Fruit fly (Drosophila melanogaster): Measurements from ENCODE around the gene Asciz.

The Asciz gene

DNA sequence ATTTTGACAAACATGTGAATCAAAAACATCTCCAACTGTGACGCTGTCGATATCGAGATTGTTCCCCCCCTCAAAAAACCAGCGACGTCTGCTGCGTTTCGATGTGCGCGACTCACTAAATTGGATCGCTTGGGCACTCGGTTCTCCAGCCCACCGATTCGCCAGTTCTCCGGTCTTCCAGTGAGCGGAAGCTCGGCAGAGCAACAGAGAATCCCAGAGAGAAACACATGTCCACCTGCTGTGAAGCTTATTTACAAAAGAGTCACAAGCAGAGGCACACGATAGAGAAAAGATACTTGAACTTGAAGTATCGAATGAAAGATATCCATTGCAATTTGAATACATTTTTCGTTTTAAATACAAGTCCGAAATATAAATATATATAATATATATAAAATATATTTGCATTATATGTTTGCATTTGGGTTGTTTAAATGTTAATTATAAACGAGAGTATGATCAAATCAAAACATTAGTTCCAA is 31.9 kb downstream of the Asciz start (continued):
- TF ChIP-seq CG1832 (GFP tag; optimal IDR thresholded peaks at IDR 0.05) (no peak), CG12155 (GFP tag; optimal IDR thresholded peaks at IDR 0.05) (no peak), tx (GFP tag; optimal IDR thresholded peaks at IDR 0.05) (no peak), CG4730 (GFP tag; IDR thresholded peaks at IDR 0.05) (no peak), CG10321 (GFP tag; IDR thresholded peaks at IDR 0.05) (no peak), CG14667 (GFP tag; IDR thresholded peaks at IDR 0.05) (no peak), ftz-f1 (GFP tag; optimal IDR thresholded peaks at IDR 0.05) (no peak), CG31224 (GFP tag; IDR thresholded peaks at IDR 0.05) (no peak), trh (GFP tag; optimal IDR thresholded peaks at IDR 0.05) (no peak), CG15601 (tag; optimal IDR thresholded peaks at IDR 0.05) (no peak), ATbp (GFP tag; optimal IDR thresholded peaks at IDR 0.05) (no peak), Pdp1 (GFP tag; optimal IDR thresholded peaks at IDR 0.05) (no peak), CG1647 (GFP tag; optimal IDR thresholded peaks at IDR 0.05) (no peak), CG16813 (GFP tag; IDR thresholded peaks at IDR 0.05; ENCODE audit: partially characterized antibody) (no peak), CG12659 (GFP tag; optimal IDR thresholded peaks at IDR 0.05) (peak; percentile 2), Hr51 (GFP tag; optimal IDR thresholded peaks at IDR 0.05) (peak in 1 of 2 experiments; percentile 45), Poxn (GFP tag; IDR thresholded peaks at IDR 0.05) (no peak), CG17802 (tag; optimal IDR thresholded peaks at IDR 0.05) (no peak), CG12391 (tag; optimal IDR thresholded peaks at IDR 0.05) (peak; percentile 29), Atf-2 (GFP tag; optimal IDR thresholded peaks at IDR 0.05) (no peak), CG7839 (tag; optimal IDR thresholded peaks at IDR 0.05) (peak; percentile 52), CG11398 (GFP tag; optimal IDR thresholded peaks at IDR 0.05) (no peak), grau (tag; optimal IDR thresholded peaks at IDR 0.05) (peak; percentile 35), CG9609 (GFP tag; optimal IDR thresholded peaks at IDR 0.05) (no peak), Dad (GFP tag; optimal IDR thresholded peaks at IDR 0.05) (no peak), cg (GFP tag; optimal IDR thresholded peaks at IDR 0.05) (no peak), Dek (tag; optimal IDR thresholded peaks at IDR 0.05) (peak; percentile 11), ac (GFP tag; optimal IDR thresholded peaks at IDR 0.05) (no peak), lola (GFP tag; optimal IDR thresholded peaks at IDR 0.05) (no peak), CG4328 (GFP tag; optimal IDR thresholded peaks at IDR 0.05) (no peak), Dp (GFP tag; optimal IDR thresholded peaks at IDR 0.05) (no peak), klu (GFP tag; IDR thresholded peaks at IDR 0.05) (no peak), CG14014 (GFP tag; IDR thresholded peaks at IDR 0.05) (no peak), CG7987 (GFP tag; optimal IDR thresholded peaks at IDR 0.05) (peak; percentile 32), Fer1 (GFP tag; optimal IDR thresholded peaks at IDR 0.05) (peak; percentile 27), NC2α (GFP tag; optimal IDR thresholded peaks at IDR 0.05) (no peak), CG4617 (GFP tag; optimal IDR thresholded peaks at IDR 0.05; ENCODE audit: borderline replicate concordance) (no peak), fd3F (GFP tag; optimal IDR thresholded peaks at IDR 0.05) (no peak), Nf-YB (GFP tag; optimal IDR thresholded peaks at IDR 0.05) (no peak), CG6689 (GFP tag; IDR thresholded peaks at IDR 0.05) (no peak), Oli (tag; optimal IDR thresholded peaks at IDR 0.05) (no peak), otp (GFP tag; IDR thresholded peaks at IDR 0.05) (peak; percentile 15; the same call in 1 of the 3 replicates), Vsx1 (GFP tag; optimal IDR thresholded peaks at IDR 0.05) (no peak)
